Worm (Caenorhabditis elegans) whole organism, L2 larva: ENCODE measurements around the gene Y45G5AM.6.

ENCODE experiments used
- C34F6.9 ChIP-seq: fragments of 150-350 bp; optimal IDR thresholded peaks from 2 replicates; lab custom pipeline; 2014; ENCODE audit warnings: missing biosample characterization, missing genetic modification characterization
- Y55F3AM.14 ChIP-seq: fragments of 200-800 bp; sonication (Bioruptor generic); optimal IDR thresholded peaks from 2 replicates; lab custom pipeline; 2018; ENCODE audit warnings: mild to moderate bottlenecking, missing genetic modification characterization, missing compliant biosample characterization
- alr-1 ChIP-seq: fragments of 150-350 bp; optimal IDR thresholded peaks from 2 replicates; lab custom pipeline; 2014; ENCODE audit warnings: missing biosample characterization, missing genetic modification characterization
- ama-1 ChIP-seq: fragments of 150-350 bp; optimal IDR thresholded peaks from 2 replicates; lab custom pipeline; 2018; ENCODE audit warnings: inconsistent platforms
- ceh-16 ChIP-seq: fragments of 150-350 bp; optimal IDR thresholded peaks from 2 replicates; lab custom pipeline; 2014; ENCODE audit warnings: missing biosample characterization, missing genetic modification characterization
- ceh-82 ChIP-seq: fragments of 150-350 bp; optimal IDR thresholded peaks from 2 replicates; lab custom pipeline; 2014; ENCODE audit warnings: missing biosample characterization, missing genetic modification characterization
- crh-2 ChIP-seq: sonication (generic microtip); optimal IDR thresholded peaks from 2 replicates; lab custom pipeline; 2017; ENCODE audit warnings: missing biosample characterization, missing genetic modification characterization
- dmd-4 ChIP-seq: sonication (generic microtip); optimal IDR thresholded peaks from 2 replicates; lab custom pipeline; 2017; ENCODE audit warnings: missing biosample characterization, missing genetic modification characterization
- elt-1 ChIP-seq: fragments of 150-350 bp; optimal IDR thresholded peaks from 2 replicates; lab custom pipeline; 2014; ENCODE audit warnings: missing biosample characterization, missing genetic modification characterization
- elt-3 ChIP-seq: sonication (generic microtip); optimal IDR thresholded peaks from 2 replicates; lab custom pipeline; 2017; ENCODE audit warnings: missing biosample characterization, missing genetic modification characterization
- fos-1 ChIP-seq: fragments of 150-350 bp; optimal IDR thresholded peaks from 2 replicates; lab custom pipeline; 2014; ENCODE audit warnings: missing biosample characterization, missing genetic modification characterization
- gmeb-1 ChIP-seq: fragments of 150-350 bp; optimal IDR thresholded peaks from 2 replicates; lab custom pipeline; 2014; ENCODE audit warnings: missing biosample characterization, missing genetic modification characterization
- lin-11 ChIP-seq: fragments of 150-350 bp; sonication (generic microtip); optimal IDR thresholded peaks from 2 replicates; lab custom pipeline; 2014; ENCODE audit warnings: missing biosample characterization, missing genetic modification characterization, inconsistent platforms, mixed read lengths
- lin-13 ChIP-seq: fragments of 150-350 bp; optimal IDR thresholded peaks from 2 replicates; lab custom pipeline; 2014; ENCODE audit warnings: missing biosample characterization, missing genetic modification reagents, missing genetic modification characterization
- lin-39 ChIP-seq: fragments of 150-350 bp; optimal IDR thresholded peaks from 2 replicates; lab custom pipeline; 2014; ENCODE audit warnings: missing biosample characterization, missing genetic modification reagents, missing genetic modification characterization
- lsy-2 ChIP-seq, 2 experiments: fragments of 150-350 bp in 1 of 2; sonication (generic microtip) in 1 of 2; optimal IDR thresholded peaks; 2 replicates each; lab custom pipeline; 2014 to 2017; ENCODE audit warnings: missing biosample characterization in 2 of 2, missing genetic modification characterization in 2 of 2
- mab-5 ChIP-seq: fragments of 150-350 bp; optimal IDR thresholded peaks from 2 replicates; lab custom pipeline; 2014; ENCODE audit warnings: missing biosample characterization, missing genetic modification characterization
- mbf-1 ChIP-seq: sonication (generic microtip); optimal IDR thresholded peaks from 2 replicates; lab custom pipeline; 2017; ENCODE audit warnings: missing biosample characterization, missing genetic modification characterization
- mdl-1 ChIP-seq, 2 experiments: fragments of 150-350 bp in 1 of 2; sonication (generic microtip) in 1 of 2; optimal IDR thresholded peaks; 2 replicates each; lab custom pipeline; 2017; ENCODE audit warnings: missing biosample characterization in 2 of 2, missing genetic modification characterization in 2 of 2
- nhr-11 ChIP-seq: fragments of 150-350 bp; optimal IDR thresholded peaks from 2 replicates; lab custom pipeline; 2014; ENCODE audit warnings: missing biosample characterization, missing genetic modification characterization
- nhr-12 ChIP-seq: fragments of 150-350 bp; optimal IDR thresholded peaks from 2 replicates; lab custom pipeline; 2014; ENCODE audit warnings: missing biosample characterization, missing genetic modification characterization
- nhr-129 ChIP-seq: fragments of 150-350 bp; optimal IDR thresholded peaks from 2 replicates; lab custom pipeline; 2014; ENCODE audit warnings: missing biosample characterization, missing genetic modification characterization
- nhr-21 ChIP-seq: fragments of 150-350 bp; optimal IDR thresholded peaks from 2 replicates; lab custom pipeline; 2014; ENCODE audit warnings: missing biosample characterization, missing genetic modification characterization
- nhr-23 ChIP-seq: fragments of 150-350 bp; optimal IDR thresholded peaks from 2 replicates; lab custom pipeline; 2014; ENCODE audit warnings: missing biosample characterization, missing genetic modification reagents, missing genetic modification characterization
- nhr-237 ChIP-seq: fragments of 150-350 bp; optimal IDR thresholded peaks from 2 replicates; lab custom pipeline; 2014; ENCODE audit warnings: missing biosample characterization, missing genetic modification characterization
- nhr-6 ChIP-seq: fragments of 150-350 bp; optimal IDR thresholded peaks from 2 replicates; lab custom pipeline; 2014; ENCODE audit warnings: missing biosample characterization, missing genetic modification characterization
- nhr-77 ChIP-seq: fragments of 150-350 bp; optimal IDR thresholded peaks from 2 replicates; lab custom pipeline; 2014; ENCODE audit warnings: missing biosample characterization, missing genetic modification characterization
- sem-4 ChIP-seq: fragments of 150-350 bp; optimal IDR thresholded peaks from 2 replicates; lab custom pipeline; 2014; ENCODE audit warnings: missing biosample characterization, missing genetic modification reagents, missing genetic modification characterization
- skn-1 ChIP-seq: sonication (generic microtip); optimal IDR thresholded peaks from 2 replicates; lab custom pipeline; 2017; ENCODE audit warnings: missing biosample characterization, missing genetic modification characterization
- snpc-4 ChIP-seq: fragments of 150-350 bp; optimal IDR thresholded peaks from 2 replicates; lab custom pipeline; 2014; ENCODE audit warnings: missing biosample characterization, missing genetic modification characterization
- unc-39 ChIP-seq: fragments of 150-350 bp; optimal IDR thresholded peaks from 2 replicates; lab custom pipeline; 2014; ENCODE audit warnings: missing biosample characterization, missing genetic modification characterization
- unc-55 ChIP-seq: fragments of 150-350 bp; sonication (generic microtip); optimal IDR thresholded peaks from 3 replicates; lab custom pipeline; 2014; ENCODE audit warnings: missing biosample characterization, missing genetic modification reagents, missing genetic modification characterization
- unc-62 ChIP-seq: fragments of 150-350 bp; optimal IDR thresholded peaks from 2 replicates; lab custom pipeline; 2014; ENCODE audit warnings: missing biosample characterization, missing genetic modification reagents, missing genetic modification characterization
- ztf-1 ChIP-seq: fragments of 200-800 bp; sonication (Bioruptor generic); conservative IDR thresholded peaks from 2 replicates; pipeline ENCODE4 v1.3.6; 2022; ENCODE audit warnings: missing genetic modification characterization, missing compliant biosample characterization
- ztf-11 ChIP-seq: sonication (generic microtip); optimal IDR thresholded peaks from 2 replicates; lab custom pipeline; 2017; ENCODE audit warnings: missing biosample characterization, missing genetic modification characterization
- ztf-4 ChIP-seq: fragments of 150-350 bp; optimal IDR thresholded peaks from 2 replicates; lab custom pipeline; 2014; ENCODE audit warnings: missing biosample characterization, missing genetic modification characterization

Y45G5AM.6 gene

DNA sequence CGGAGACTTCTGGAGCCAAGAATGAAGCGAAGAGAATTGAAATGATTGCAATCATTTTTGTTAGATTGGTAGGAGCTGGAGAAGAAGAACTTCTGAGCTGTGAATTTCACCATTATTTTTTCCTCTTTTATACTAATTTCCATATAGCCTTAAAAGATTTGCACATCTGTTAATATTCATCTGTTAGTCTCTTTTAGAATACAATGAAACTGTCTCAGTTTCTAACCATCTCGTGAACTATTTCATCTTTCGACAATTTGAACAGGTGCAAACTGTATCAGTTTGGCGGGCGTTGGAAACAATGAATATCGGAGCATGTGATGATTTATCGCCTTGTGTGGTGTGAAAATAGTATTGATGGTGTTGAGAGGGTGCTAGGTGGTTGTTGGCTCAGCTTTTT lies 29.7 kb downstream of the Y45G5AM.6 start, which contains the start of gene phat-5:
TSS of gene phat-5 (minus strand) at position 101 of the 400 bp plus-strand sequence.
- TF ChIP-seq nhr-6 (tag; lab: Kevin White, UChicago) (no peak), dmd-4 (tag; lab: Kevin White, UChicago) (no peak), ztf-11 (tag; lab: Kevin White, UChicago) (no peak), ceh-82 (tag; lab: Kevin White, UChicago) (no peak), crh-2 (no peak), ztf-4 (no peak), ceh-16 (tag; lab: Kevin White, UChicago) (no peak), ama-1 (lab: Kevin White, UChicago) (no peak), elt-1 (tag; lab: Kevin White, UChicago) (no peak), unc-62 (no peak), mab-5 (tag; lab: Kevin White, UChicago) (no peak), mdl-1 (tag; optimal IDR thresholded peaks at IDR 0.05; lab: Kevin White, UChicago) (no peak), nhr-21 (tag; lab: Kevin White, UChicago) (no peak), mbf-1 (no peak), sem-4 (tag; lab: Kevin White, UChicago) (no peak)

DNA sequence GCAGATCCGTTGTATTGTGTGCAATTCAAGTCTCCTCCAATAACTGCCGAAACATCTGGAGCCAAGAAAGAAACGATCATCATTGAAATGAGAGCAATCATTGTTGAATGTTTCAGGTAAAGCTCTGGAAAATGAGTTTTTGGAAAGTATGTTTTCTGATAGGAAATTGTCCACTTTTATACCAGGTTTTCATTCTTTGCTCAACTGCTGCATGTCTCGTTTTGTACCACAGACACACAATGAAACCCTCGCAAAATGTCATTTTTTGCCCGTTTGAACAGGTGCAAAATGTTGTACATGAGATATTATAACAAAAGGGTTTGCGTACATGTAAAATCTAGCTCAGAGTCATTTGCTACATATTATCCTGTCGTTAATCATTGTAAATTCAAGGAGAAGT lies 31.5 kb downstream of the Y45G5AM.6 start, which contains the start of gene T05B4.10:
TSS of gene T05B4.10 (minus strand) at position 101 of the 400 bp plus-strand sequence.
- TF ChIP-seq snpc-4 (tag; lab: Kevin White, UChicago) (no peak), Y55F3AM.14 (GFP tag; lab: Kevin White, UChicago) (no peak), ztf-4 (no peak), nhr-237 (tag; lab: Kevin White, UChicago) (no peak)

DNA sequence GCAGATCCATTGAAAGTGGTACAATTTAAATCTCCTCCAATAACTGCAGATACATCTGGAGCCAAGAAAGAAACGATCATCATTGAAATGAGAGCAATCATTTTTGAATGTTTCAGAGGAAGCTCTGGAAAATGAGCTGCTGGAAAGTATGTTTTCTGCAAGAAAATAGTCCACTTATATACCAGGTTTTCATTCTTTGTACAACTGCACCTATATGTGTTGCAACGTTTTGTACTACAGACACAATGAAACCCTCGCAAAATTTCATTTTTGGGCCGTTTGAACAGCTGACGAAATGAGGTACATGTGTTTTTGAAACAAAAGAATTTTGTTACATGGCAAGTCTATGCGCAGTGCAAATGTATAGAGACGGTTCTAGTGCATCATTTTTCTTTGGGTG lies 33.8 kb downstream of the Y45G5AM.6 start, which contains the start of gene T05B4.9:
TSS of gene T05B4.9 (minus strand) at position 101 of the 400 bp plus-strand sequence.
- TF ChIP-seq nhr-12 (tag; lab: Kevin White, UChicago), result no peak
- TF ChIP-seq lsy-2 (tag; optimal IDR thresholded peaks at IDR 0.05; lab: Kevin White, UChicago), result no peak
- no peak for TF ChIP-seq gmeb-1 (tag; lab: Kevin White, UChicago)
- no peak for TF ChIP-seq nhr-237 (tag; lab: Kevin White, UChicago)
- TF ChIP-seq nhr-77 (tag; lab: Kevin White, UChicago), result no peak
- no peak for TF ChIP-seq mab-5 (tag; lab: Kevin White, UChicago)
- TF ChIP-seq unc-62, result no peak
- no peak for TF ChIP-seq ceh-16 (tag; lab: Kevin White, UChicago)
- TF ChIP-seq fos-1 (tag; lab: Kevin White, UChicago), result no peak
- no peak for TF ChIP-seq nhr-6 (tag; lab: Kevin White, UChicago)
- TF ChIP-seq skn-1 (tag; lab: Kevin White, UChicago), result no peak
- TF ChIP-seq nhr-23 (tag; lab: Kevin White, UChicago), result no peak
- TF ChIP-seq sem-4 (tag; lab: Kevin White, UChicago), result no peak
- no peak for TF ChIP-seq ztf-11 (tag; lab: Kevin White, UChicago)
- no peak for TF ChIP-seq elt-3 (tag; lab: Kevin White, UChicago)

DNA sequence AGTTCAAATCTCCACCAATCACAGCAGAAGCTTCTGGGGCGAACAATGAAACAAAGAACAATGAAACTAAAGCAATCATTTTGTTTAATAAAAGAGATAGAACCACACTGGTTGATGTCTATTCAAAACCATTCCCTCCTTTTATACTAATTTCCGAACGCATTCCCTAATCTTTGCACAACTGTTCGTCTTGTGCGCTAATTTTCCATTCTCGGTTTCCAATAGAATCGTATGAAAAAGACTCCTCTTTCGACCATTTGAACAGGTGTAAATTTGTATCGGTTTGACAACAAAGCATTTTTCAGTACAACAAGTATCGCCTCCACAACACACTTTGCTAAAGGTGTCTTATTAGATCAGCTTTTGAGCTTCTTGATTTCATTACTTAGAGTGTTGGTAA lies 36.0 kb downstream of the Y45G5AM.6 start, which contains the start of gene T05B4.8:
TSS of gene T05B4.8 (minus strand) at position 101 of the 400 bp plus-strand sequence.
- TF ChIP-seq nhr-129 (no peak), crh-2 (no peak), unc-55 (no peak), nhr-11 (no peak), sem-4 (tag; lab: Kevin White, UChicago) (no peak), alr-1 (tag; lab: Kevin White, UChicago) (no peak), lin-11 (tag; lab: Kevin White, UChicago) (no peak), unc-39 (tag; lab: Kevin White, UChicago) (no peak), nhr-237 (tag; lab: Kevin White, UChicago) (no peak), lin-39 (no peak)

DNA sequence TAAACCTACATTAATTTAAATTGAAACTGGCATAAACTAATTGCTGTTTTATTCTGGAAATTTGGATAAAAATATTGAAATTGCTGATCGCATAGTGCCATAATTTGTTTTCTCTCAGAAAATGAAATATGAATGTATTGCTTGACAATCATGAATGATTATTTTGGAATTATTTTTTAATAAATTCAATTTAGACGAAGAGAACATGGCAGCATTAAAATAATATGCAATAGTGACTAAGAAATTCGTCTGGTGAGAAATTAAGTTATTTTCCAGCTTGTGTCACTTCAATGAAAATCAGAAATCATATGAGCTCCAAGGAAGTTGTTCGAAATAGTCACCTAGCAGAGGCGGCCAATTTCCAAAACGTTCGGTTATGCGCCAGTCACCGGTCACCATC lies 37.5 kb downstream of the Y45G5AM.6 start, which contains the start of gene srw-133:
TSS of gene srw-133 (minus strand) at position 101 of the 400 bp plus-strand sequence.
- no peak for TF ChIP-seq elt-3 (tag; lab: Kevin White, UChicago)
- TF ChIP-seq ztf-1 (GFP tag; lab: Robert Waterston, UW), result no peak
- no peak for TF ChIP-seq elt-1 (tag; lab: Kevin White, UChicago)
- no peak for TF ChIP-seq C34F6.9 (tag; lab: Kevin White, UChicago)
- TF ChIP-seq lin-13 (GFP tag; lab: Kevin White, UChicago), result no peak
- TF ChIP-seq, all 48 proteins: peak for 0
